Fruit fly (Drosophila melanogaster): ENCODE data around the gene chp.

Gene chp

DNA sequence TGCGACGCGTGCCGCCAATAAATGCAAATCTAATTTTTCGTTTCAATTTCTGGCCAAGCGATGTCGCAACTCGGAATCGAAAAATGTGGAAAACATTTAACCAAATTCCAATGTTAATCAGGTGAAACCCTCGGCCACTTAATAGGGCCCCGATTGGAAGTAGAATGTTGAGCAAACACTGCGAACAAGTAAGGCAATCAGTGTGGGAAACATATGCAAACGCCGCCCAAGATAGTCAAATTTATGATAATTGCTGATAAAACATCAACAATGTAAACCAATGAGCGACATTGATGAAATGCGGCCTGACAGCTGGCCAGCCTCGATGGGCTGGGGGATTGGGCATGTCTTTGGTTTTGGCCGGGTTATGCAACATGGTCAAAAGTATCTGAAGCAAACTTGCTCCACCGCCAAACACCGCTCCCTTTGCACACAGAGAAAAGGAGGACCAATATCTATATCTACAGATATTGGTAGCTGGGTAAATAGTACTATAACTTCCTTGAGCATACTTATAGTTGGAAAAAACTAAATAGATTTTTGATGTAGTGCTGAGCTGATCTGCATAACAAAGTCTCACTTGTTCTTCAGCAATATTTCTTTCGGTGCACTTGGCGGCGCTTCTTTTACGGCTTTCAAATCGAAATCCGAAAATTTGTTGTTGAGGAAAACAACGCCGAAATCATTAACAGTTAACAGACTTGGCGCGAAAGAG, 36.9 kb upstream of the chp start (continued):
- TF ChIP-seq CG9932 (GFP tag; IDR thresholded peaks at IDR 0.05): no peak
- TF ChIP-seq fd64A (GFP tag; optimal IDR thresholded peaks at IDR 0.05): peak; percentile 46
- no peak for TF ChIP-seq CG13775 (GFP tag; optimal IDR thresholded peaks at IDR 0.05)
- peak; percentile 75 for TF ChIP-seq CG11247 (GFP tag; IDR thresholded peaks at IDR 0.05)
- TF ChIP-seq Asciz (GFP tag; optimal IDR thresholded peaks at IDR 0.05): peak; percentile 62
- TF ChIP-seq CG14965 (GFP tag; optimal IDR thresholded peaks at IDR 0.05; ENCODE audit: borderline replicate concordance): no peak
- peak; percentile 54; the same call in 1 of the 3 replicates for TF ChIP-seq CG3726 (GFP tag; IDR thresholded peaks at IDR 0.05)
- TF ChIP-seq hbn (GFP tag; IDR thresholded peaks at IDR 0.05; ENCODE audit: partially characterized antibody): no peak
- TF ChIP-seq tll (GFP tag; optimal IDR thresholded peaks at IDR 0.05): no peak
- TF ChIP-seq slp2 (GFP tag; optimal IDR thresholded peaks at IDR 0.05): peak; percentile 44
- TF ChIP-seq CG11723 (GFP tag; optimal IDR thresholded peaks at IDR 0.05): peak; percentile 71
- TF ChIP-seq Ets97D (GFP tag; optimal IDR thresholded peaks at IDR 0.05): no peak
- TF ChIP-seq CG3163 (GFP tag; optimal IDR thresholded peaks at IDR 0.05): peak; percentile 8
- TF ChIP-seq row (GFP tag; IDR thresholded peaks at IDR 0.05): peak; percentile 77
- no peak for TF ChIP-seq Doc2 (GFP tag; IDR thresholded peaks at IDR 0.05)
- no peak for TF ChIP-seq D (optimal IDR thresholded peaks at IDR 0.05)
- TF ChIP-seq D (GFP tag; optimal IDR thresholded peaks at IDR 0.05): peak; percentile 67
- TF ChIP-seq CG12942 (GFP tag; optimal IDR thresholded peaks at IDR 0.05): peak; percentile 49
- TF ChIP-seq salm (tag; optimal IDR thresholded peaks at IDR 0.05): peak; percentile 61
- peak; percentile 67 for TF ChIP-seq PHDP (tag; optimal IDR thresholded peaks at IDR 0.05)
- TF ChIP-seq tio (GFP tag; optimal IDR thresholded peaks at IDR 0.05): peak; percentile 17
- peak; percentile 84 for TF ChIP-seq CoRest (tag; optimal IDR thresholded peaks at IDR 0.05)
- TF ChIP-seq inv (GFP tag; IDR thresholded peaks at IDR 0.05; ENCODE audit: partially characterized antibody): no peak
- TF ChIP-seq cato (GFP tag; optimal IDR thresholded peaks at IDR 0.05; ENCODE audit: borderline replicate concordance): peak; percentile 48
- TF ChIP-seq CG4424 (GFP tag; optimal IDR thresholded peaks at IDR 0.05): peak; percentile 81
- 0 out of 2 replicates have a peak, but pooled peaks have one; percentile 50 for TF ChIP-seq CG32767 (GFP tag; IDR thresholded peaks at IDR 0.05)
- no peak for TF ChIP-seq Ravus (GFP tag; IDR thresholded peaks at IDR 0.05)
- TF ChIP-seq Myb (GFP tag; optimal IDR thresholded peaks at IDR 0.05): peak; percentile 24
- peak; percentile 79 for TF ChIP-seq abd-A (tag; optimal IDR thresholded peaks at IDR 0.05)
- no peak for TF ChIP-seq lbe (GFP tag; optimal IDR thresholded peaks at IDR 0.05)
- peak; percentile 76 for TF ChIP-seq ttk (GFP tag; IDR thresholded peaks at IDR 0.05)
- no peak for TF ChIP-seq ham (GFP tag; IDR thresholded peaks at IDR 0.05)
- TF ChIP-seq NC2β (GFP tag; optimal IDR thresholded peaks at IDR 0.05): peak; percentile 27
- peak; percentile 57 for TF ChIP-seq CG1602 (GFP tag; optimal IDR thresholded peaks at IDR 0.05)
- TF ChIP-seq CG11085 (GFP tag; IDR thresholded peaks at IDR 0.05): no peak
- peak; percentile 36; the same call in 1 of the 3 replicates for TF ChIP-seq jigr1 (GFP tag; IDR thresholded peaks at IDR 0.05)
- TF ChIP-seq org-1 (GFP tag; optimal IDR thresholded peaks at IDR 0.05): peak; percentile 70
- TF ChIP-seq CG10543 (GFP tag; optimal IDR thresholded peaks at IDR 0.05): peak; percentile 58
- TF ChIP-seq CG11093 (GFP tag; IDR thresholded peaks at IDR 0.05): peak; percentile 81
- peak; percentile 38 for TF ChIP-seq grn (GFP tag; optimal IDR thresholded peaks at IDR 0.05)
- TF ChIP-seq pfk (GFP tag; optimal IDR thresholded peaks at IDR 0.05): no peak
- no peak for TF ChIP-seq shn (GFP tag; optimal IDR thresholded peaks at IDR 0.05)
- TF ChIP-seq CG18011 (GFP tag; optimal IDR thresholded peaks at IDR 0.05): no peak
- TF ChIP-seq chm (GFP tag; IDR thresholded peaks at IDR 0.05): peak; percentile 66
- TF ChIP-seq Sry-β (GFP tag; optimal IDR thresholded peaks at IDR 0.05): peak; percentile 5
- TF ChIP-seq Oli (tag; optimal IDR thresholded peaks at IDR 0.05): peak; percentile 82
- no peak for TF ChIP-seq bbx (GFP tag; IDR thresholded peaks at IDR 0.05; ENCODE audit: partially characterized antibody)
- peak; percentile 82 for TF ChIP-seq CG34422 (GFP tag; IDR thresholded peaks at IDR 0.05)
- TF ChIP-seq CG3065 (GFP tag; optimal IDR thresholded peaks at IDR 0.05): no peak
- no peak for TF ChIP-seq Adf1 (GFP tag; IDR thresholded peaks at IDR 0.05)

Measured in whole organism, embryonic.